Fruit fly (Drosophila melanogaster): ENCODE measurements around the gene Nep3.
"Not testable (repeated sequence)": the region's sequence is repeated elsewhere in the genome, so short reads cannot be mapped to it uniquely, and the experiment has no call there.

Gene Nep3

dm6 chrX:19960881-19961347, at the start of gene Nep3:
Nep3 (plus strand) TSS chrX:19961297.
- TF ChIP-seq Hr38 (GFP tag; optimal IDR thresholded peaks at IDR 0.05) (no peak), CG16779 (tag; optimal IDR thresholded peaks at IDR 0.05) (no peak), dsx (GFP tag; optimal IDR thresholded peaks at IDR 0.05; ENCODE audit: poor library complexity, severe bottlenecking) (no peak), CG8319 (GFP tag; optimal IDR thresholded peaks at IDR 0.05) (no peak), CG11762 (GFP tag; optimal IDR thresholded peaks at IDR 0.05; ENCODE audit: insufficient read depth) (no peak), eg (GFP tag; IDR thresholded peaks at IDR 0.05) (no peak), CG34406 (GFP tag; optimal IDR thresholded peaks at IDR 0.05) (no peak), Sox102F (GFP tag; optimal IDR thresholded peaks at IDR 0.05) (no peak), Met (GFP tag; optimal IDR thresholded peaks at IDR 0.05) (no peak), CG3032 (tag; optimal IDR thresholded peaks at IDR 0.05) (no peak), CG11902 (GFP tag; optimal IDR thresholded peaks at IDR 0.05) (no peak), CG4318 (GFP tag; optimal IDR thresholded peaks at IDR 0.05) (no peak), CG8119 (GFP tag; IDR thresholded peaks at IDR 0.05) (no peak), CG10631 (GFP tag; optimal IDR thresholded peaks at IDR 0.05) (no peak), fd85E (GFP tag; optimal IDR thresholded peaks at IDR 0.05) (no peak)

- not testable (repeated sequence) for TF ChIP-seq CG6792 (GFP tag; optimal IDR thresholded peaks at IDR 0.05); Hr39 (GFP tag; optimal IDR thresholded peaks at IDR 0.05); CG15336 (GFP tag; IDR thresholded peaks at IDR 0.05)
These were observed 45.9 kb upstream of the Nep3 start, which contains the start of gene CG45487 for dm6 chrX:19915181-19915580. CG45487 (minus strand) TSS chrX:19915281.

dm6 chrX:19920335-19920734, 40.8 kb upstream of the Nep3 start, which contains the start of gene CG45488:
CG45488 (minus strand) TSS chrX:19920435.
- TF ChIP-seq fd59A, fkh, Ets21C (GFP tag; optimal IDR thresholded peaks at IDR 0.05): not testable (repeated sequence)

dm6 chrX:19929078-19929477, 32.0 kb upstream of the Nep3 start, which contains the start of gene CG45489:
CG45489 (minus strand) TSS chrX:19929178.
- not testable (repeated sequence) for TF ChIP-seq CG1621 (tag; optimal IDR thresholded peaks at IDR 0.05); Smox (GFP tag; optimal IDR thresholded peaks at IDR 0.05); CG3919 (GFP tag; optimal IDR thresholded peaks at IDR 0.05)

dm6 chrX:19934194-19934593, 26.9 kb upstream of the Nep3 start, which contains the start of gene CG45490:
CG45490 (minus strand) TSS chrX:19934294.
- not testable (repeated sequence) for TF ChIP-seq Hr4, Sox102F, Sox14 (GFP tag; optimal IDR thresholded peaks at IDR 0.05)

- TF ChIP-seq CG6808, Ets21C, CG6854 (GFP tag; optimal IDR thresholded peaks at IDR 0.05): not testable (repeated sequence)
These were observed 22.2 kb upstream of the Nep3 start, which contains the start of gene CG45491 for dm6 chrX:19938894-19939293. CG45491 (minus strand) TSS chrX:19938994.

- TF ChIP-seq dsx (GFP tag; optimal IDR thresholded peaks at IDR 0.05; ENCODE audit: poor library complexity, severe bottlenecking); lz (GFP tag; optimal IDR thresholded peaks at IDR 0.05); CG11294 (GFP tag; IDR thresholded peaks at IDR 0.05): not testable (repeated sequence)
These were observed 17.1 kb upstream of the Nep3 start, which contains the start of gene CG45492 for dm6 chrX:19944047-19944446. CG45492 (minus strand) TSS chrX:19944147.

Measured in whole organism, prepupa.